Fruit fly (Drosophila melanogaster): Measurements from ENCODE around the gene pst.

Gene pst

DNA sequence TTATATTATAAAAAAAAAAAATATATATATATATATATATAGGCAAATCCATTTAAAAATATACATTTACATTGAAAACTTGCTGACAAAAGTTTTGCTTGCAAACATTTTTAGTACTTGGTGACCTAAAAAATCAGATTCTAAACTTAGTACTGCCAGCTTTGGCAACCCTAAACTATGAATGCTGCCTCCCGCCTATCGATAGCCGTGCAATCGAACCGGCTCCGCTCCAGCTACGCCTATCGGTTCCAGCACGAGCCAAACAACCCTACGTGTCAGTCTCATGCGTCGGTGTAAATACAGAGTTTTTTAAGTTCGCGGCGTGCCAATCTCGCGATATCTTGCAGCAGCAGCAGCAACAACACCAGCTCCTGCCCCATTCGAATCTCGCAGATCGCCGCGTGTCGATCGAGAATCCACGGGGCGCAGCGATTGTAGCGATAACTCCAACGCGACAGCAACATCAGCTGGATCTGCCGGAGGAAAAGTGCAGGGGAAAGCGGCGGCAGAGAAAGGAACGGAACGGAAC, 325 bp upstream of the pst start, which contains the start of gene Sec63 (continued):
- TF ChIP-seq CG15336 (GFP tag; IDR thresholded peaks at IDR 0.05) (peak; percentile 57), dsx (GFP tag; optimal IDR thresholded peaks at IDR 0.05; ENCODE audit: poor library complexity, severe bottlenecking) (no peak), CG31627 (GFP tag; optimal IDR thresholded peaks at IDR 0.05) (peak; percentile 34), Ets21C (GFP tag; optimal IDR thresholded peaks at IDR 0.05) (no peak), CG32006 (GFP tag; optimal IDR thresholded peaks at IDR 0.05) (peak; percentile 43), Smox (GFP tag; optimal IDR thresholded peaks at IDR 0.05) (no peak), fd59A (GFP tag; optimal IDR thresholded peaks at IDR 0.05) (no peak), CG3919 (GFP tag; optimal IDR thresholded peaks at IDR 0.05) (peak; percentile 17), Hr4 (GFP tag; optimal IDR thresholded peaks at IDR 0.05) (no peak), Sox15 (GFP tag; optimal IDR thresholded peaks at IDR 0.05) (no peak), CG8632 (GFP tag; optimal IDR thresholded peaks at IDR 0.05) (peak; percentile 56), ss (GFP tag; optimal IDR thresholded peaks at IDR 0.05) (no peak), OdsH (GFP tag; optimal IDR thresholded peaks at IDR 0.05) (peak; percentile 50), net (GFP tag; optimal IDR thresholded peaks at IDR 0.05) (no peak), CG3032 (tag; optimal IDR thresholded peaks at IDR 0.05) (peak; percentile 38), CG6276 (GFP tag; optimal IDR thresholded peaks at IDR 0.05) (no peak), Lpt (GFP tag; optimal IDR thresholded peaks at IDR 0.05) (no peak), CG8119 (GFP tag; IDR thresholded peaks at IDR 0.05) (no peak; the same call in 2 of the 3 replicates)

DNA sequence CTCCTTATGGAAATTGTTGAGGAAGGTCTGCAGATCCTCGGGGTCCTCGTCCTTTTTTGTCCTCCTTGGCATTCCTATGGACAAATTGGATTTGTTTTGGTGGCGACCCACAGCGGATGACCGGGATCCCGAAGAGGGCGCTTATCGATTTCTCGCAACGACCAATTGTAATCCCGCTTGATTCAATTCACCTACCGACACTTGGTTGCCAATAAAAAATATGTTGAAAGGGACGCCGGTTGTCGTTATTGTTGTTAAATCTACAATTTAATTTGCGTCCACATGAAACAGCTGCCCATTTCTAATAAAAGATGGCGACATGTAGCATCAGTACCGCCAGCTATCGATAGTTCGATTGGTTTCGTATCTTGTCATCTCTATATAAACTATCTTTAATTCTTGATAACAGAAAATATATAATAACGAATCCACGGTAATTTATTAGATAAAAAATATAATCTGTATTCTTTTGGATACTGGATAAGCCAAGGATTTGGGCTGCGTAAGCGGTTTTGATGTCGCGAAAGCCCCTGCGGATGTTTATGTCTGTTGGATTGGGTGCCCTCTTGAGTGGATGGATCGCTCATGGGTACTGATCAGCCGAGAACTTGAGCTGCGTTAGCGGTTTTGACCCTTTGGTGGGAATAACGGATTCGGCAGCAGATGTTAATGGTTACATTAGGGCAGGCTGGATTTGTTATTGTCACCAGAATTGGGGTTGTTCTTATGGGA, 3.5 kb downstream of the pst start, which contains the start of gene CTCF:
TSS of gene CTCF (minus strand) at position 328 of the 732 bp plus-strand sequence.
- TF ChIP-seq CG3032 (tag; optimal IDR thresholded peaks at IDR 0.05) = peak; percentile 56
- no peak for TF ChIP-seq dsx (GFP tag; optimal IDR thresholded peaks at IDR 0.05; ENCODE audit: poor library complexity, severe bottlenecking)
- TF ChIP-seq CG6854 (GFP tag; optimal IDR thresholded peaks at IDR 0.05) = no peak
- TF ChIP-seq CG31627 (GFP tag; optimal IDR thresholded peaks at IDR 0.05) = peak; percentile 43
- peak in 1 of 2 experiments; percentile 1 for TF ChIP-seq ss (GFP tag; optimal IDR thresholded peaks at IDR 0.05)
- no peak for TF ChIP-seq CG11902 (GFP tag; optimal IDR thresholded peaks at IDR 0.05)
- TF ChIP-seq Hr39 (GFP tag; optimal IDR thresholded peaks at IDR 0.05) = no peak
- TF ChIP-seq CG1621 (tag; optimal IDR thresholded peaks at IDR 0.05) = peak; percentile 24
- peak; percentile 44 for TF ChIP-seq CG3919 (GFP tag; optimal IDR thresholded peaks at IDR 0.05)
- TF ChIP-seq lz (GFP tag; optimal IDR thresholded peaks at IDR 0.05) = peak; percentile 58
- no peak for TF ChIP-seq CG8119 (GFP tag; IDR thresholded peaks at IDR 0.05)
- peak; percentile 6 for TF ChIP-seq net (GFP tag; optimal IDR thresholded peaks at IDR 0.05)
- TF ChIP-seq esn (GFP tag; optimal IDR thresholded peaks at IDR 0.05) = peak; percentile 67
- peak; percentile 36 for TF ChIP-seq topi (GFP tag; optimal IDR thresholded peaks at IDR 0.05)
- peak; percentile 44 for TF ChIP-seq Sox14 (GFP tag; optimal IDR thresholded peaks at IDR 0.05)
- TF ChIP-seq cyc (GFP tag; optimal IDR thresholded peaks at IDR 0.05) = peak; percentile 38
- TF ChIP-seq CG6792 (GFP tag; optimal IDR thresholded peaks at IDR 0.05) = no peak
- TF ChIP-seq Ets21C (GFP tag; optimal IDR thresholded peaks at IDR 0.05) = no peak
- TF ChIP-seq fd59A (GFP tag; optimal IDR thresholded peaks at IDR 0.05) = no peak
- peak; percentile 1 for TF ChIP-seq CG10631 (GFP tag; optimal IDR thresholded peaks at IDR 0.05)
- TF ChIP-seq Eip78C (GFP tag) = peak; percentile 71
- peak; percentile 10 for TF ChIP-seq CG7368 (GFP tag; optimal IDR thresholded peaks at IDR 0.05)
- TF ChIP-seq CG8632 (GFP tag; optimal IDR thresholded peaks at IDR 0.05) = no peak

- TF ChIP-seq CG10669 (GFP tag; optimal IDR thresholded peaks at IDR 0.05) (no peak), CG15336 (GFP tag; IDR thresholded peaks at IDR 0.05) (no peak), CG10631 (GFP tag; optimal IDR thresholded peaks at IDR 0.05) (no peak), salr (GFP tag; optimal IDR thresholded peaks at IDR 0.05) (no peak), CG7368 (GFP tag; optimal IDR thresholded peaks at IDR 0.05) (no peak), Lpt (GFP tag; optimal IDR thresholded peaks at IDR 0.05) (no peak), fkh (GFP tag; optimal IDR thresholded peaks at IDR 0.05) (peak; percentile 79), CG6163 (GFP tag; IDR thresholded peaks at IDR 0.05) (no peak)
Observed at dm6 chr3L:7349311-7349710, 10.8 kb downstream of the pst start.
